Fruit fly (Drosophila melanogaster): ENCODE results near the gene CG34057.

DNA sequence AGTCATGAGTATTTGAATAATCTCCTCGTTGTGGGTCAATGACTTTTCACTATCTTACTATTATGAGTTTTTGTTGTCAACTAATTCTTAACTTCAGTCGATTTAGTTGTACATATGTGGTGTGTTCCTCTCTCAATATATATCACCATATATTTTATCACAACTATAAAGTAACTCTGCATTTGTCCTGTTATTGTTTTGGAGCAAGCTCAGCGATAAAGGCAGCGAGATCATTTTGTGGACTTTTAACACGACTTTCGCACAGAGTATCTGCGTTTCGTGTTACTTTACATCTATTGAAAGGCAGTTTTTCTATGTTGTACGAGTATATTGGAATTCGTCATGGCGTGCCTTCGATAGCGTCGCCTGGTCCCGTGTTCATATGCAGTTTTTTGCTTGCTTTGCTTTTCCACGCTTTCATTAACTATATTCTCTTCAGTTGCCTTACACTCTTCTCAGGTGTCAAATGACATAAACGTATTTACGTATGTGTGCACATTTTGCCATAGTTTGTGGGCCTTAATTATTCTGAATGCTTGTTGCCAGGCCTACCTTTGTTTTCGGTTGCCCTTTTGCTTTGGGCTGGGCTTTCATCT, 21.7 kb upstream of the CG34057 start:
- TF ChIP-seq Myc (optimal IDR thresholded peaks at IDR 0.05) (no peak), psq (optimal IDR thresholded peaks at IDR 0.05) (no peak), Sin3A (optimal IDR thresholded peaks at IDR 0.05) (no peak), h (optimal IDR thresholded peaks at IDR 0.05) (no peak), insv (optimal IDR thresholded peaks at IDR 0.05) (no peak), ttk (optimal IDR thresholded peaks at IDR 0.05) (no peak)

Measured in Kc167 (cell line).